Worm (Caenorhabditis elegans): ENCODE results near the gene K11D12.6.

K11D12.6 gene

ce11 chrV:5030212-5030611 is 4.7 kb downstream of the K11D12.6 start:
- TF ChIP-seq lag-1 (GFP tag; IDR thresholded peaks at IDR 0.05) (no peak), lir-1 (GFP tag; conservative IDR thresholded peaks at IDR 0.05) (no peak), nhr-80 (tag; optimal IDR thresholded peaks at IDR 0.05) (peak; percentile 86), madf-3 (GFP tag; IDR thresholded peaks at IDR 0.05) (no peak)

- TF ChIP-seq F52B5.7 (tag; optimal IDR thresholded peaks at IDR 0.05) = no peak
- TF ChIP-seq madf-8 (GFP tag; conservative IDR thresholded peaks at IDR 0.05) = no peak
- no peak for TF ChIP-seq sptf-2 (GFP tag; optimal IDR thresholded peaks at IDR 0.05)
- no peak for TF ChIP-seq lin-54 (GFP tag; optimal IDR thresholded peaks at IDR 0.05)
- TF ChIP-seq repo-1 (tag; optimal IDR thresholded peaks at IDR 0.05) = no peak
- no peak for TF ChIP-seq xnd-1 (tag; optimal IDR thresholded peaks at IDR 0.05)
- peak; percentile 17 for TF ChIP-seq ets-4 (GFP tag; optimal IDR thresholded peaks at IDR 0.05)
- TF ChIP-seq dox-1 (GFP tag; IDR thresholded peaks at IDR 0.05) = peak; percentile 55
- TF ChIP-seq nhr-120 (GFP tag; IDR thresholded peaks at IDR 0.05) = no peak
- no peak for TF ChIP-seq ZK185.1 (tag; optimal IDR thresholded peaks at IDR 0.05; ENCODE audit: poor library complexity, severe bottlenecking)
- no peak for TF ChIP-seq cebp-1 (GFP tag; IDR thresholded peaks at IDR 0.05)
- peak; percentile 5 for TF ChIP-seq cebp-1 (tag; optimal IDR thresholded peaks at IDR 0.05)
- TF ChIP-seq die-1 (tag; optimal IDR thresholded peaks at IDR 0.05) = no peak
- TF ChIP-seq K11D2.4 (GFP tag; IDR thresholded peaks at IDR 0.05) = no peak
- peak; percentile 84 for TF ChIP-seq nhr-80 (tag; optimal IDR thresholded peaks at IDR 0.05)
Observed at ce11 chrV:5027640-5028039, 7.3 kb downstream of the K11D12.6 start, which contains the start of gene cpt-4. Gene cpt-4 (minus strand): TSS chrV:5027723.

ce11 chrV:5026438-5026837 is 8.5 kb downstream of the K11D12.6 start:
- TF ChIP-seq let-607 (tag; optimal IDR thresholded peaks at IDR 0.05) (no peak), ztf-6 (GFP tag; IDR thresholded peaks at IDR 0.05) (no peak), ceh-100 (GFP tag; IDR thresholded peaks at IDR 0.05) (no peak), rcor-1 (GFP tag; IDR thresholded peaks at IDR 0.05) (no peak), dox-1 (GFP tag; IDR thresholded peaks at IDR 0.05) (peak; percentile 46; the same call in 1 of the 2 replicates), ceh-58 (GFP tag; IDR thresholded peaks at IDR 0.05) (no peak), hlh-12 (tag; optimal IDR thresholded peaks at IDR 0.05) (no peak), unc-62 (GFP tag; optimal IDR thresholded peaks at IDR 0.05) (peak; percentile 32), nhr-80 (tag; optimal IDR thresholded peaks at IDR 0.05) (peak; percentile 73)

- TF ChIP-seq nfya-2 (GFP tag; IDR thresholded peaks at IDR 0.05) (no peak), B0035.1 (tag; optimal IDR thresholded peaks at IDR 0.05) (no peak), attf-6 (GFP tag; IDR thresholded peaks at IDR 0.05) (no peak), cebp-1 (GFP tag; IDR thresholded peaks at IDR 0.05) (no peak), cebp-1 (tag; optimal IDR thresholded peaks at IDR 0.05) (peak; percentile 14), F22D6.2 (tag; optimal IDR thresholded peaks at IDR 0.05) (no peak), nfyb-1 (GFP tag; IDR thresholded peaks at IDR 0.05) (no peak), Y53F4B.3 (GFP tag; IDR thresholded peaks at IDR 0.05) (no peak), F37B4.10 (GFP tag; IDR thresholded peaks at IDR 0.05) (no peak), D2030.7 (GFP tag; IDR thresholded peaks at IDR 0.05) (no peak)
Observed at ce11 chrV:5023355-5023754, 11.6 kb downstream of the K11D12.6 start.

ce11 chrV:5018810-5019274 is 16.1 kb downstream of the K11D12.6 start, which contains the start of gene srr-4:
Gene srr-4 (plus strand): TSS chrV:5019224.
- TF ChIP-seq ccch-3 (GFP tag; optimal IDR thresholded peaks at IDR 0.05) (no peak), bed-2 (GFP tag; IDR thresholded peaks at IDR 0.05) (no peak)
